Fruit fly (Drosophila melanogaster): Measurements from ENCODE around the gene jar.

Gene jar

DNA sequence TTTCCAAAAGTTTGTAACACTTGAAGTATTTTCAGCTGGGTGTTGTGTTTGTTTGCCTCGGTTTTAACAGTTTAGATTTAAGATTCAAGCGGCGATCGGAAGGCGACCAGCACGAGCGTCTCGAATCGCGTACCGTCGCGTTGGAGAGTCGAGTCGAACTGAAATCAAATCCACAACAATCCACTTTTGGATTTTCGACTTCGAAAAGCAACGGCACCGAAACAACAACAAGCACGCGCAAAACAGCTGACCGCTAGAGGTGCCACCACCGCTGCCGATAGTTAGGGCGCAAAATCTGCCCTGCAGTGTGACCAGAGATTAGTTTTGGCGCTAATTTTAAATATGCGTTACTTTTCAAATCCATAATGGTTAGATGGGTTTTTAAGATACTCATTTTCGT lies at the start of gene jar:
TSS of gene jar (minus strand) at position 163 of the 400 bp plus-strand sequence.
- TF ChIP-seq CG17801 (GFP tag; optimal IDR thresholded peaks at IDR 0.05; ENCODE audit: partially characterized antibody): peak; percentile 74

DNA sequence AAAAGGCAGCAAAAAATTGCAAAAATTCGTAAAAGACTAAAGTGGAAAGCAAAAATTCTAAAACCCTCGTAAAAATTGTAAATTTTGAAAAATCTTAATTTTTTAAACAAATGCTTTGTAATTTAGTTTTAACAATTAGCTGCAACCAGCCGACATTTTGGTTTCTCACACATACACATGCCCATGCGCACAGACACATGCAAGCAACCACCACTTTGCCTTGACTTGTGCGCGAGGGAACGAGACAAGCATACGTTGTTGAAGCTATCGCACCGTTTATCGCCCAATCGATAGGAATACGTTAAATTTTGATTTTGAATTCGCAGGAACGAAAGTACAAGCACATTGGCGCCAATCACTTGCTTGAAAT lies 49.3 kb upstream of the jar start:
- peak; percentile 8 for TF ChIP-seq CG17801 (GFP tag; optimal IDR thresholded peaks at IDR 0.05; ENCODE audit: partially characterized antibody)

DNA sequence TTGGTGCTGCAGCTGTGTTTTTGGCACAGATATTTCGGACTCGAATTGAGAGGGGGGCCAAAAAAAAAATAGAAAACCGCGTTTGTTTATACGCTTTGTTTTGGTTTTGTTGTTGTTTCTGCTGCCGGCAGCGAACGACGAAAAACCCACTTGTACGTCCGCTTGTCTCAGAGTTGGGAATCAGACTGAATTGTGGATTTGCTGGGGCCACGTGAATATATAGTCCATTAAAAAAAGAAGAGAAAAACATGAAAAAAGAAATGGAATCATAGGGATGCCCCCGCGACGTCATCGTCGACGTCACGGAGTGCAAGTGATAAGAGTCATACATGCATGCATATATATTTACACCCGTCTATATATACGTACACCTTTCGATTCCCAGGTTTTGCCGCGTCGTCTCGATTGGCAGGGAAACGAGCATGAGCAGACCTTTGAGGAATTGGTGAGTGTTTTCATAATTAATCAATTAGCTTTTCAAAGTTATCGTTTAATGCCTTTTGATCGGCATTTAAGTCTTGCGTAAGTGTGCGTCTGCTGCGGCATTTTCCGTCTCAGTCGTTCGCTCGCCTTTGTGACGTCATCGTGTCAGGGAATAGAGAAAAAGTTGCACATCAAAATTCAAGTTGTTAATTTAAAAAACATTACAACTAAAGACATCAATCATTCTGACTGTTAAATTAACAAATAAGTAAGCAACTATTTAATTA lies 48.8 kb upstream of the jar start:
- no peak for TF ChIP-seq CG17801 (GFP tag; optimal IDR thresholded peaks at IDR 0.05; ENCODE audit: partially characterized antibody)

DNA sequence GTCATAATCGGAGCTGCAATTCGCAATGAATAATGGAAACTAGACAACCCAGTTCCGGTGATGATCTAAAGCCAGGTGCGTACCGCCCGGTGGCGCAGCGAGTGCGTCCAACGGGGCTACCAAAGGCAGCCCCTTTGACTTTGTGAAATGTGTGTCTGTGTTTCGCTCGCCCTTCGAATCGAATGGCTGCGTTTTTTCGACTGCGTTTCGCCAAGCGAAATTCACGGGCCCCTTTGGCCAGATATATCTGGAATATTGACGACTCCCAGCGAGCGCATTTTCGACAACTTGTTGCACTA lies 48.0 kb upstream of the jar start:
- TF ChIP-seq CG17801 (GFP tag; optimal IDR thresholded peaks at IDR 0.05; ENCODE audit: partially characterized antibody): no peak

DNA sequence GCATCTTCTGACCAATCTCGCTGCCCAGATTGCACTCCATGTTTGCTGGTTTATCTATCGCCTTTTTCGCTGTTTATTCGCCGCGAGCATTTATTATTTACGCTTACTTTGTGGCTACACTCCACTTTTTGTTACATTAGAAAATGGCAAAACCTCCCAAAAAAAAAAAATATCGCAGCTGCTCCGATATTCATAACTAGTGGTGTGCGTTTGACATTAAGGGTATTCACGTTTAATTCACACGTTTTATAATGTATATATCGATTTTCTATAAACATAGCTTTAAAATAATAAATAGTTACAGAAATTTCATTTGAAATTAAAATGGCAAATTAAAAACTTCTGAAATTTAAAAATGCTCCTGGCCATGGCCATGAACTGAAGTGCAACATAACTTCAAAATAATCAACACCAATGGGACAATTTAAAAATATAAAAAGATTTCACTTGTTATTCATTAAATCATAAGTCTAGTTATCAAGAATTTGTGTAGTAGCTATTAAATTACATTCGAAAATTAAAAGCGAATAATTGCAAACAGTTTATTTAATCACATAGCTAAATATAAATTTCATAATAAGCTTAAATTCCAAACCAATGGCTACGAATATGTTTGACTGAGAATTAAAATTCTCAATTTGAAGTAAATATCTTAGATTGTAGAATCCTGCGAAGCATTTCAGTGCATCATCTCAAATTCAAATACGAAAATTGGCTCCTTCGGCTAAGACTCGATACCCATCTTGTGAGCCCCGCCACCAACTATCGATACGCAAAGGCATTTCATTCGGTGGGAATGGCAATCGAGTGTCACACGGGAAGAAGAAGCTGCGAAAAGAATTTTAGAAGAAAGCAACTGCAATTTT lies 47.4 kb upstream of the jar start, which contains the start of the genes Nab2 and BRWD3:
TSS of gene Nab2 (minus strand) at position 203 of the 866 bp plus-strand sequence.
TSS of gene BRWD3 (plus strand) at position 784 of the 866 bp plus-strand sequence.
- TF ChIP-seq CG17801 (GFP tag; optimal IDR thresholded peaks at IDR 0.05; ENCODE audit: partially characterized antibody): peak; percentile 17

DNA sequence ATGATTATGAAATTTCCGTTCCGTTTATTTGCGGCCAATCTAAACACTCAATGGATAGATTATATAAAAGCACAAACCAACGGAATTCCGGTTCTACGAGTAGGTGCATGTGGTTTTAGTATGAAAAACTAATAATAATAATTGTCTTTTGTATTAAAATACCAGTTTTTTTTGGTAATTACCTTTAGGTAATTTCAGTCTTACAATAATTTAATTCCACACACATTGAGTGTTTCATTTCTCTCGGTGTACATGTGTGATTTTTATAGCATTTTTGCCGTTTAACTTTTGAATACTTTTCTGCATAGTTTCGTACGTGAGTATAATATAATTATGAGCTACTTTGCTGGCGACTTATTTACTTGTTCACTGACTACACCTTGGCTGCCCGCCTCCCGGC lies 32.0 kb upstream of the jar start:
- TF ChIP-seq CG17801 (GFP tag; optimal IDR thresholded peaks at IDR 0.05; ENCODE audit: partially characterized antibody): peak; percentile 43

DNA sequence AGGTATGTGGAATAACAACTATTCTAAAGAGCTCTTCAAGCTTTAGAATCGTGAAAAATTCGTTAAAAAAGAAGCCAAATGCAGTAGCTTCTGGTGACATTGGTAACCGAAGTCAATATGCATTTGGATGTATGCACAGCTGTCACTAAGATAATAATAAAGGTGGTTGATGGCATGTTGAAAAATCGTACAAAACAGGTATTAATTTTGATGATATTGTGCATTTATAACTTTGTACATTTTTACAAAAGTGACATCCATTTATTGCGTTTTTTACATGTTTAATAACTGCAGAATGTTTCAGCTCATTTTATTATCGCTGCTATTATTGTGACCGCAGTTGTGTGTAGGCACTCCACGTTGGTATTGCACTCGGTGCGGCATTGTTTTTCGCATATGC lies 30.5 kb upstream of the jar start:
- TF ChIP-seq CG17801 (GFP tag; optimal IDR thresholded peaks at IDR 0.05; ENCODE audit: partially characterized antibody): peak; percentile 52

DNA sequence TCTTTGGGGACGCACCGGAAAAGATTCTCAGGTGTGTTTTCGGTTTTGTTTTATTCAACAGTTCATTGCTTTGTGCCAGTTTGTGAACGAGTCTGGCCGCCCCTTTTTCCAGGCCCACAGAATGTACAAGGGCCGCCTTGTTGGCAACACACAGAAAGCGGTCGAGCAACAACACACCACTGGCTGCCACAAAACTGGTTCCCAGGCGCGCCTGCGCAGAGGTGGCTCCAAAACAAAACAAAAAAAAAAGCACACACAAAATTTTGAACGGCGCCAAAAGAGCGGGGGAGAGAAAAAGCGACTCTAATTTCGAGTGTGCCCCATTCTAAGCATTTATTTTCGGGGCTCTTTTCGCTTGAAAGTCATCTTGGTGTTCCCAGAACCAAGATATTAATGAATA lies 28.1 kb upstream of the jar start:
- no peak for TF ChIP-seq CG17801 (GFP tag; optimal IDR thresholded peaks at IDR 0.05; ENCODE audit: partially characterized antibody)

DNA sequence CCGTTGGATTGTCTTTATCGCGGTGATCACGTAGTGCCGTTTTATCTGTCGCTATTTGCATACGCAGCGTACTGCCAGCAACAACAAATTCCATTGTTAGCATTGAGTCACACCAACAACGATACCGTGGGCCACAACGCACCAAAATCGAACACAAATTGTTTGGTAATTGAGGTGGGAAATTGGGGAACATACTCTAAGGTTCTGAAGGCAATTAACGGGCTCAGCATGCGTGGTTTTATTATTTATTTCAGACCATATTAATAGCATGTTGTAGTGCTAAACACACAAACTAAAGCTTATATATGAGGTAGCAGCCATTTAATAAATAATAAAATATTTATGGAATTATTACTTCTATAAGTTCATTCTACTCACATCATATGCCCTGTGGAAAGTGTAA lies 27.5 kb upstream of the jar start:
- TF ChIP-seq CG17801 (GFP tag; optimal IDR thresholded peaks at IDR 0.05; ENCODE audit: partially characterized antibody): no peak

DNA sequence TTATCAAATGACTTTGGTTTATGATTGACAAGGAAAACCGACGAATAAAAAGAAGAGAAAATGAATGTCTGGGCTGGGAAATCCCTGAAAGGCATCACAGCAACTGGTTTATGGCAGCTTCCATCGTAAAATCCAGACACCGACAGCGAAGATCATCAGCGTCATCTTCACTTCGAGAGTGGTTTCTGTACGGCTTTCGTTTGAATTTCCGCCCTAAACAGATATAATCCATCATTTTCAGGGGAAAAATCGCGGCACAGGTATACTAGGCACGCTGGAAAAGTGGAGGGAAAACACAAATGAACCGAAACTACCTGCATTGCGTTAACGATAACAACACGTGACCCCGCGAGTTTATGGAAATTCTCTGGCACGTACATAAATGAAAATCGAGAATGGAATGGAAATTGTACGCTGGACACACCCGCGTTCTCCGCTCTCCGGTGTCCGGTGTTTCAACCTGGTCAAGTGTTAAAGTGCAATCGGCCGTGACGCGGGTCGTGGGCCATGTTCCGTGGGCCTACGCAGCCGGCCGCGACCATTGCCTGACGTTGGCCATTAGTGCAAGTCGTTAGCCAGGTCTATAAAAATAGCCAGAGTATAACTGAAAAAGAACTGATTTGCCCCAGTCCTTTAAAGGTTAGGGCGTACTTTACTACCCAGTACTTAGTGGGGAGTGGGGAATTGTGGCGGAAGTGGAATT lies 26.6 kb upstream of the jar start:
- TF ChIP-seq CG17801 (GFP tag; optimal IDR thresholded peaks at IDR 0.05; ENCODE audit: partially characterized antibody): no peak

DNA sequence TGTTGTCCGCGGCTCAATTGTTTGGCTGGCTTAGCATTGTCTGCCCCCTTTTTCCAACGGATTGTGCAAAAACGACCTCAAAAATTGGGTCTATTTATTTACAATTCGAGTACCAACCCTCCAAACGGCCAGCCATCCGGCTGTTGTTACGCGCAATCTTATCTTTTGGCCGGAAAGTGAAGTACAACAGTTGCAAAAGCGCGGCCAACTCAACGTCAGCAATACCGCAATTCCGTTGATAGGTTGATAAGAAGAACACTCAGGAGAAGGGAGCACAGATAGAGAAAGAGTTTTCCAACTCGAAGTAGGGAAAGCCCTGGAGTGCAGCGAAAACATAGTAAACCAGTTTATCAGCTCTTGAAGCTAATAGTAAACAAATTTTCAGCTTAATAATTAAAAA lies 25.9 kb upstream of the jar start:
- TF ChIP-seq CG17801 (GFP tag; optimal IDR thresholded peaks at IDR 0.05; ENCODE audit: partially characterized antibody): no peak

DNA sequence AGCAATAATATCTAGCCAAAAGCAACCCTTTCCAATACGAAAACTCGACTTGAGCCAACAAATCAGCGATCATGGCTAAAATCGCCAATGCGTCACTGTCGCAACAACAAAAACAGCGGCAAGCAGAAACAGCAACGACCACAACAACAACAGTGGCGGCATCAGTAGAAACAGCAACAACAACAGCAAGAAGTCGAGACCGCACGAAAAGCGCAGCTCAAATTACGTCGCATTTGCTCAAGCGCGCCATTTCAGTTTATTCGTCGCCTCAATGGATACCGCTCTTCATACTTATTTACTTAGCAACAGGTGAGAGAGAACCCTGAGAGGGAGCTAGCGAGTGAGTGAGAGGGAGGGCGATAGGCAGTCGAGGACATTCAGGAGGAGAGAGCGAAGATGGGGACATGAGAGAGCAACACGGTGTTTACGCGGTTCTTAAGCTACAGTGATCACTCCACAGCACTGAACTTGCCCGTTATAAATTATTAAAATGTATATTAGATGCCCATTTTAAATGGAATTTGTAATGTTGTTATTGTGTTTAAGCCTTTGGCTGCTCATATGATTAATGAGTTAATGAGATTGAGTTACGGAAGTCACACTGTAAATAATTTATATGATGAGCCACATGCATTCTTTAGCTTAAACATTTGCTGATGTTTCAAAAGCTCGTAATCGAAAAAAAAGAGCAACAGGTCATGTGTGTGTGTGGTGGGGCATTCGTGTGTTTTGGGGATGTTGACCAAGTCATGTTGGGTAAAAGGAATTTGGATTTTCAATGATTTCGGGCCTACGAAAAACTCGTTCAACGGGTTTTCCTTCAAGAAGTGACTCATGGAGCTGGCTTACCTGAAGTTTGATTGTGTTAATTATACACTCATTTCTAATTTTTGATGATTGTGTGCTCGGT lies 24.8 kb upstream of the jar start:
- TF ChIP-seq CG17801 (GFP tag; optimal IDR thresholded peaks at IDR 0.05; ENCODE audit: partially characterized antibody): peak; percentile 95

DNA sequence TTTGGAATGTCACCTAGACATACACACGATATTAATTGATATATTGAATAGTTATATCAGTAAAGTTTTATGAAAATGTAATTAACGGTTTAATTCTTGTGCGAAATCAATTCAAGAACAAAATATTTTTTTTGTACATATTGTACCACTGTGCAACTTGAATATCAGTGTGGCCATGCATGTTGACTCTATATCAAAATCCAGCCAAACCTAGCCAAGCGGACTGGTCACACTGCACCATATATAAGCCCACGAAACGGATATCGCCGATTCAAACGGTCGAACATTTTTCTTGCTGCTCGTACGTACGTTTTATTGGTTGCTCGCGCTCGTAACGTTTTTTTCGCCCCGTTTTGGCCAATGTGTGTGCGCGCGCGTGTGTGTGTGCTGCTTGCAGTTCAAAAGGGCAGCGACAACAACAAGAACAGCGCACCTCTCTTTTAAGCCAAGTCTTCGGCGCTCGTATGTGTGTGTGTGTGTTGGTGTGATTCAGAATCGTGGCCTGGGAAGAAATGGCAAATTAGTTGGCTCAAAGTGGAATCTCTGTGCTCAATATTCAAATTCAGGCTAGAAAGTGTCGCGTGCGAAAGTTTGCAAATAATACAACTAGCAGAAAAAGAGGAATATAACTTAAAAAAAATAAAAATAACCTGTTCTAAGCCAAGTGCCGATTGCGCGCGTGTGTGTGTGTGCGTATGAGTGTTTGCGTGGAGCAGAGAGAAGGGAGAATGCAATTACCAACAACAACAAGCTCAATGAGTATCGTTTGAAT lies 23.9 kb upstream of the jar start, which contains the start of gene crb:
TSS of gene crb (plus strand) at position 295 of the 772 bp plus-strand sequence.
- peak; percentile 76 for TF ChIP-seq CG17801 (GFP tag; optimal IDR thresholded peaks at IDR 0.05; ENCODE audit: partially characterized antibody)

DNA sequence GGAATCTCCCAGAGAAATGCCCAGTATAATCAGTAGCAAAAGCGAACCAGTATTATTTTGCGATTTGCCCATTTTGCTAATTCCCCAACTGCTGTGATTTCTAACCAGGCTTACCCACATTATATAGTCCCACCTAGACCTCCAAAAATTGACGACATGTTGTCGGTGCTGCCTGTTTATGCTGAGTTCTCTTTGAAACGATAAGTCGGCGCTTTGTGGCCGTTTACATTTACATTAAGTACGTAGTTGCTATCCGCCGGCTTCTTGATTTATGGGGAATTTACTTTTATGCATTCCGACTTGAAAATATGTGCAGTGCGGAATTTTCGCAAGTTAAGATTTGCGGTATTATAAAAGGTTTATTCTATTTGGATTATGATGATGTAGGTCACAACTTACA lies 23.3 kb upstream of the jar start, which contains the start of gene CG5715:
TSS of gene CG5715 (minus strand) at position 101 of the 400 bp plus-strand sequence.
- TF ChIP-seq CG17801 (GFP tag; optimal IDR thresholded peaks at IDR 0.05; ENCODE audit: partially characterized antibody): no peak
